Fruit fly (Drosophila melanogaster) whole organism, embryonic: ENCODE measurements around the gene CG5104.

ENCODE experiments used
- ATbp ChIP-seq: fragments of 200-800 bp; sonication (Bioruptor generic); optimal IDR thresholded peaks from 2 replicates; lab custom pipeline; 2017; ENCODE audit warnings: missing biosample characterization, mild to moderate bottlenecking, missing genetic modification characterization, missing genetic modification reagents
- B-H2 ChIP-seq: fragments of 200-800 bp; sonication (Bioruptor generic); optimal IDR thresholded peaks from 2 replicates; lab custom pipeline; 2018; ENCODE audit warnings: missing biosample characterization, mild to moderate bottlenecking, missing genetic modification characterization
- BEAF-32 ChIP-seq: fragments of 200-800 bp; sonication (Bioruptor generic); optimal IDR thresholded peaks from 3 replicates; lab custom pipeline; 2017; ENCODE audit warnings: missing biosample characterization, missing genetic modification characterization, mild to moderate bottlenecking, moderate library complexity, missing genetic modification reagents
- CG10267 ChIP-seq: fragments of 200-800 bp; sonication (Bioruptor generic); optimal IDR thresholded peaks from 2 replicates; lab custom pipeline; 2018; ENCODE audit warnings: missing biosample characterization, mild to moderate bottlenecking, missing genetic modification characterization, moderate library complexity
- CG10462 ChIP-seq: fragments of 200-800 bp; sonication (Bioruptor generic); optimal IDR thresholded peaks from 2 replicates; lab custom pipeline; 2016; ENCODE audit warnings: missing biosample characterization, missing genetic modification characterization
- CG10543 ChIP-seq: fragments of 200-800 bp; sonication (Bioruptor generic); optimal IDR thresholded peaks from 3 replicates; lab custom pipeline; 2017; ENCODE audit warnings: missing biosample characterization, mild to moderate bottlenecking, missing genetic modification characterization, moderate library complexity
- CG11504 ChIP-seq: fragments of 200-800 bp; sonication (Bioruptor generic); optimal IDR thresholded peaks from 3 replicates; lab custom pipeline; 2019; ENCODE audit warnings: missing biosample characterization, mild to moderate bottlenecking, missing genetic modification characterization, moderate library complexity
- CG15269 ChIP-seq: fragments of 200-800 bp; sonication (Bioruptor generic); optimal IDR thresholded peaks from 2 replicates; lab custom pipeline; 2018; ENCODE audit warnings: missing biosample characterization, mild to moderate bottlenecking, missing genetic modification characterization, moderate library complexity
- CG1647 ChIP-seq: fragments of 200-800 bp; sonication (Bioruptor generic); optimal IDR thresholded peaks from 3 replicates; lab custom pipeline; 2016; ENCODE audit warnings: missing biosample characterization, missing genetic modification characterization
- CG16863 ChIP-seq: fragments of 200-800 bp; sonication (Bioruptor generic); optimal IDR thresholded peaks from 3 replicates; lab custom pipeline; 2016; ENCODE audit warnings: missing biosample characterization, missing genetic modification characterization
- CG1792 ChIP-seq: fragments of 200-800 bp; sonication (Bioruptor generic); optimal IDR thresholded peaks from 2 replicates; lab custom pipeline; 2016; ENCODE audit warnings: missing biosample characterization, missing genetic modification characterization
- CG2120 ChIP-seq: fragments of 200-800 bp; sonication (Bioruptor generic); optimal IDR thresholded peaks from 3 replicates; lab custom pipeline; 2016; ENCODE audit warnings: missing biosample characterization, missing genetic modification characterization
- CG2202 ChIP-seq: fragments of 200-800 bp; sonication (Bioruptor generic); optimal IDR thresholded peaks from 2 replicates; lab custom pipeline; 2018; ENCODE audit warnings: missing biosample characterization, mild to moderate bottlenecking, missing genetic modification characterization
- CG31365 ChIP-seq: fragments of 200-800 bp; sonication (Bioruptor generic); optimal IDR thresholded peaks from 2 replicates; lab custom pipeline; 2018; ENCODE audit warnings: missing biosample characterization, mild to moderate bottlenecking, missing genetic modification characterization
- CG3163 ChIP-seq: fragments of 200-800 bp; sonication (Bioruptor generic); optimal IDR thresholded peaks from 3 replicates; lab custom pipeline; 2016; ENCODE audit warnings: missing biosample characterization, missing genetic modification characterization
- CG32772 ChIP-seq: fragments of 200-800 bp; sonication (Bioruptor generic); IDR thresholded peaks from 2 replicates; pipeline ENCODE4 v1.3.6; 2022; ENCODE audit warnings: missing biosample characterization, missing genetic modification characterization
- CG3847 ChIP-seq: fragments of 200-800 bp; sonication (Bioruptor generic); IDR thresholded peaks from 2 replicates; pipeline ENCODE4 v1.3.6; 2022; ENCODE audit warnings: missing biosample characterization, missing genetic modification characterization
- CG4360 ChIP-seq: fragments of 200-800 bp; sonication (Bioruptor generic); IDR thresholded peaks from 2 replicates; pipeline ENCODE4 v1.3.6; 2022; ENCODE audit warnings: missing biosample characterization, missing genetic modification characterization
- CG6765 ChIP-seq: fragments of 200-800 bp; sonication (Bioruptor generic); optimal IDR thresholded peaks from 3 replicates; lab custom pipeline; 2017; ENCODE audit warnings: missing biosample characterization, mild to moderate bottlenecking, missing genetic modification characterization
- CG7786 ChIP-seq: fragments of 200-800 bp; sonication (Bioruptor generic); optimal IDR thresholded peaks from 2 replicates; lab custom pipeline; 2016; ENCODE audit warnings: missing biosample characterization, missing genetic modification characterization
- CG8765 ChIP-seq: fragments of 200-800 bp; sonication (Bioruptor generic); IDR thresholded peaks from 2 replicates; pipeline ENCODE4 v1.3.6; 2022; ENCODE audit warnings: missing biosample characterization, missing genetic modification characterization
- D19B ChIP-seq: fragments of 200-800 bp; sonication (Bioruptor generic); optimal IDR thresholded peaks from 2 replicates; lab custom pipeline; 2017; ENCODE audit warnings: missing biosample characterization, mild to moderate bottlenecking, missing genetic modification characterization
- Doc3 ChIP-seq: fragments of 200-800 bp; sonication (Bioruptor generic); IDR thresholded peaks from 3 replicates; pipeline ENCODE4 v1.3.6; 2022; ENCODE audit warnings: missing biosample characterization, missing genetic modification characterization; ENCODE audit not compliant: partially characterized antibody
- Drgx ChIP-seq: fragments of 200-800 bp; sonication (Bioruptor generic); IDR thresholded peaks from 2 replicates; pipeline ENCODE4 v1.3.6; 2022; ENCODE audit warnings: missing biosample characterization, missing genetic modification characterization
- E2f2 ChIP-seq: fragments of 200-800 bp; sonication (Bioruptor generic); IDR thresholded peaks from 2 replicates; pipeline ENCODE4 v1.3.6; 2022; ENCODE audit warnings: missing biosample characterization, missing genetic modification characterization
- Hey ChIP-seq: fragments of 200-800 bp; sonication (Bioruptor generic); optimal IDR thresholded peaks from 3 replicates; lab custom pipeline; 2018; ENCODE audit warnings: missing biosample characterization, mild to moderate bottlenecking, missing genetic modification characterization
- Hmx ChIP-seq: fragments of 200-800 bp; sonication (Bioruptor generic); optimal IDR thresholded peaks from 2 replicates; lab custom pipeline; 2016; ENCODE audit warnings: missing biosample characterization, missing genetic modification characterization
- Mes4 ChIP-seq: fragments of 200-800 bp; sonication (Bioruptor generic); optimal IDR thresholded peaks from 2 replicates; lab custom pipeline; 2016; ENCODE audit warnings: missing biosample characterization, missing genetic modification characterization
- Opbp ChIP-seq: fragments of 200-800 bp; sonication (Bioruptor generic); IDR thresholded peaks from 3 replicates; pipeline ENCODE4 v1.3.6; 2022; ENCODE audit warnings: missing biosample characterization, missing genetic modification characterization; ENCODE audit not compliant: partially characterized antibody
- Sox100B ChIP-seq: fragments of 200-800 bp; sonication (Bioruptor generic); optimal IDR thresholded peaks from 3 replicates; lab custom pipeline; 2018; ENCODE audit warnings: missing biosample characterization, mild to moderate bottlenecking, missing genetic modification characterization
- Xbp1 ChIP-seq: fragments of 200-800 bp; sonication (Bioruptor generic); optimal IDR thresholded peaks from 3 replicates; lab custom pipeline; 2016; ENCODE audit warnings: missing biosample characterization, mild to moderate bottlenecking, missing genetic modification characterization
- az2 ChIP-seq: fragments of 200-800 bp; sonication (Bioruptor generic); optimal IDR thresholded peaks from 3 replicates; lab custom pipeline; 2016; ENCODE audit warnings: missing biosample characterization, missing genetic modification characterization
- croc ChIP-seq: fragments of 200-800 bp; sonication (Bioruptor generic); conservative IDR thresholded peaks from 3 replicates; pipeline ENCODE4 v1.3.6; 2022; ENCODE audit warnings: missing biosample characterization, missing genetic modification characterization
- da ChIP-seq: fragments of 200-800 bp; sonication (Bioruptor generic); optimal IDR thresholded peaks from 2 replicates; lab custom pipeline; 2016; ENCODE audit warnings: missing biosample characterization, missing genetic modification characterization
- disco-r ChIP-seq: fragments of 200-800 bp; sonication (Bioruptor generic); optimal IDR thresholded peaks from 2 replicates; lab custom pipeline; 2016; ENCODE audit warnings: missing biosample characterization, missing genetic modification characterization
- gem ChIP-seq: fragments of 200-800 bp; sonication (Bioruptor generic); optimal IDR thresholded peaks from 2 replicates; lab custom pipeline; 2019; ENCODE audit warnings: missing biosample characterization, mild to moderate bottlenecking, missing genetic modification characterization, moderate library complexity
- jigr1 ChIP-seq: fragments of 200-800 bp; sonication (Bioruptor generic); IDR thresholded peaks from 3 replicates; pipeline ENCODE4 v1.3.6; 2022; ENCODE audit warnings: missing biosample characterization, missing genetic modification characterization
- klu ChIP-seq: fragments of 200-800 bp; sonication (Bioruptor generic); IDR thresholded peaks from 2 replicates; pipeline ENCODE4 v1.3.6; 2022; ENCODE audit warnings: missing biosample characterization, missing genetic modification characterization
- pan ChIP-seq, 4 experiments: fragments of >200 bp in 3 of 4; fragments of 200-800 bp in 1 of 4; sonication (Bioruptor generic) in 1 of 4; optimal IDR thresholded peaks in 3 of 4; IDR thresholded peaks in 1 of 4; 2 replicates each; pipeline versions ENCODE4 v1.3.6 to Lab custom; 2017 to 2022; ENCODE audit warnings: missing biosample characterization in 2 of 4, missing genetic modification characterization in 2 of 4, mixed read lengths in 1 of 4
- peb ChIP-seq: fragments of 200-800 bp; sonication (Bioruptor generic); IDR thresholded peaks from 2 replicates; pipeline ENCODE4 v1.3.6; 2022; ENCODE audit warnings: missing biosample characterization, missing genetic modification characterization
- phol ChIP-seq: fragments of 200-800 bp; sonication (Bioruptor generic); optimal IDR thresholded peaks from 3 replicates; lab custom pipeline; 2018; ENCODE audit warnings: missing biosample characterization, mild to moderate bottlenecking, missing genetic modification characterization, moderate library complexity
- pros ChIP-seq: fragments of 200-800 bp; sonication (Bioruptor generic); optimal IDR thresholded peaks from 3 replicates; lab custom pipeline; 2019; ENCODE audit warnings: missing biosample characterization, mild to moderate bottlenecking, missing genetic modification characterization, moderate library complexity
- run ChIP-seq: fragments of 200-800 bp; sonication (Bioruptor generic); optimal IDR thresholded peaks from 3 replicates; lab custom pipeline; 2018; ENCODE audit warnings: missing biosample characterization, mild to moderate bottlenecking, missing genetic modification characterization
- sens ChIP-seq: fragments of 200-800 bp; sonication (Bioruptor generic); peaks from one replicate; lab custom pipeline; 2016; ENCODE audit warnings: missing biosample characterization, missing genetic modification characterization
- ssp ChIP-seq: fragments of 200-800 bp; sonication (Bioruptor generic); IDR thresholded peaks from 2 replicates; pipeline ENCODE4 v1.3.6; 2022; ENCODE audit warnings: missing biosample characterization, missing genetic modification characterization
- tna ChIP-seq: fragments of 200-800 bp; sonication (Bioruptor generic); IDR thresholded peaks from 2 replicates; pipeline ENCODE4 v1.3.6; 2022; ENCODE audit warnings: missing biosample characterization, missing genetic modification characterization; ENCODE audit not compliant: partially characterized antibody
- unc-4 ChIP-seq: fragments of 200-800 bp; sonication (Bioruptor generic); IDR thresholded peaks from 2 replicates; pipeline ENCODE4 v1.3.6; 2022; ENCODE audit warnings: missing biosample characterization, missing genetic modification characterization; ENCODE audit not compliant: partially characterized antibody
- unpg ChIP-seq: fragments of 200-800 bp; sonication (Bioruptor generic); optimal IDR thresholded peaks from 3 replicates; lab custom pipeline; 2018; ENCODE audit warnings: missing biosample characterization, mild to moderate bottlenecking, missing genetic modification characterization, moderate library complexity
- vfl ChIP-seq: fragments of 200-800 bp; sonication (Bioruptor generic); optimal IDR thresholded peaks from 2 replicates; lab custom pipeline; 2016; ENCODE audit warnings: missing biosample characterization, missing genetic modification characterization

Gene CG5104

DNA sequence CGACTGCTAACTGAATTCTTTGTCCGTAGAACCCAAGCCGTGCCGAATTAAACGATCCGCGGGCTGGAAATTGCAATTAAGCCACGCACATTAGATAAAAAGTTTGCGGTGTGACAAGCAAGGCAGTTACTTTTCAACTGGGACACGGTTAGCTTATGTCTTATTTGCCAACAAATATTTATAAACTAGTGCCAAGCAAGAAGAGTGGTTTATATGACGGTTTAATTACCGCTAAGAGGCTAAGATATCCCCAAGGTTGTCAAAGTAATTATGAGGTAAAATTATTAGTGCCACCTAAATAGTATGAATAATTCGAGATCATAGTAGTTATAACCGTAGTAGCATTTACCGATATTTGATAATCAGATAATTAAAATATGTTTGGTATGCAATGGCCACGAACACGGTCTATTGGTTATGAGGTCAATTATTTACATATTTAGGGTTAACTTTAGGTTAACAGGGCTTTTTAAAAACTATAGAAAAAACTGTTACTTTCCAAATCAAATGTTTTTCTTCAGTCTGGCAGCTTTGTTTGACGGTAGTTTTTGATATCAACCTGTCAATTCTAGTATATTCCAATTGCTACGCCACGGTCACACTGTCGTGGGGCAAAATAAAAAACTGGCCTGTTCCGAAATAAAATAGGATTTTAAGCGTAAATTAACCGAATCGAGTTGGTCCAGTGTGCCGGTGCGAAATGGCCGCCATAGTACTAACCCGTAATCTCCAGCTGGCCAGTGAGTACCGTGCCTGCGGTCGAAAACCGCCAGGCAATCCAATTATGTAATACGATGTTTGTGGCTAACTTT lies 25.8 kb upstream of the CG5104 start, which contains the start of gene ZnT77C (continued):
- TF ChIP-seq Doc3 (GFP tag; lab: Robert Waterston, UW): no peak
- TF ChIP-seq phol (tag; lab: Kevin White, UChicago): peak; percentile 27
- TF ChIP-seq ATbp (GFP tag; lab: Kevin White, UChicago): no peak
- no peak for TF ChIP-seq CG1647 (GFP tag; lab: Kevin White, UChicago)
- TF ChIP-seq BEAF-32: peak; percentile 41
- TF ChIP-seq CG3163 (GFP tag; lab: Kevin White, UChicago): no peak
- TF ChIP-seq CG11504: peak; percentile 57
- no peak for TF ChIP-seq Hey (tag; lab: Kevin White, UChicago)
- TF ChIP-seq sens (GFP tag; lab: Kevin White, UChicago): peak; percentile 70
- peak; percentile 25 for TF ChIP-seq B-H2 (GFP tag; lab: Kevin White, UChicago)
- no peak for TF ChIP-seq az2
- no peak for TF ChIP-seq unpg (GFP tag; lab: Kevin White, UChicago)
- no peak for TF ChIP-seq CG6765 (GFP tag; lab: Kevin White, UChicago)
- TF ChIP-seq Hmx (GFP tag; lab: Kevin White, UChicago): no peak
- no peak for TF ChIP-seq CG10543 (GFP tag; lab: Kevin White, UChicago)
- peak; percentile 39; the same call in 1 of the 2 replicates for TF ChIP-seq CG3847 (GFP tag; lab: Robert Waterston, UW)
- no peak for TF ChIP-seq Sox100B (GFP tag; lab: Kevin White, UChicago)
- TF ChIP-seq CG32772 (GFP tag; lab: Robert Waterston, UW): no peak
- TF ChIP-seq CG7786 (GFP tag; lab: Kevin White, UChicago): no peak
- TF ChIP-seq peb (GFP tag; lab: Robert Waterston, UW): no peak
- TF ChIP-seq CG16863 (GFP tag; lab: Kevin White, UChicago): no peak
- TF ChIP-seq CG1792 (GFP tag; lab: Kevin White, UChicago): no peak
- peak; percentile 50 for TF ChIP-seq E2f2 (GFP tag; lab: Robert Waterston, UW)
- no peak for TF ChIP-seq disco-r (GFP tag; lab: Kevin White, UChicago)
- peak; percentile 40 for TF ChIP-seq CG15269
- TF ChIP-seq unc-4: no peak
- TF ChIP-seq ssp: no peak
- no peak for TF ChIP-seq tna
- TF ChIP-seq CG10462 (GFP tag; lab: Kevin White, UChicago): no peak
- TF ChIP-seq CG31365 (tag; lab: Kevin White, UChicago): no peak
- TF ChIP-seq pan (optimal IDR thresholded peaks at IDR 0.05; lab: Kevin White, UChicago): no peak
- TF ChIP-seq pan (GFP tag; optimal IDR thresholded peaks at IDR 0.05 in 1 of 2, IDR thresholded peaks at IDR 0.05 in 1 of 2): no peak
- TF ChIP-seq CG4360 (GFP tag; lab: Robert Waterston, UW): no peak
- TF ChIP-seq da (GFP tag; lab: Kevin White, UChicago): no peak
- TF ChIP-seq vfl (GFP tag; lab: Kevin White, UChicago): no peak
- no peak for TF ChIP-seq run (tag; lab: Kevin White, UChicago)
- no peak for TF ChIP-seq croc
- TF ChIP-seq Drgx (GFP tag; lab: Robert Waterston, UW): no peak
- no peak for TF ChIP-seq CG8765
- no peak for TF ChIP-seq klu (GFP tag; lab: Robert Waterston, UW)
- no peak for TF ChIP-seq D19B (GFP tag; lab: Kevin White, UChicago)
- TF ChIP-seq CG2120 (GFP tag; lab: Kevin White, UChicago): peak; percentile 32
- TF ChIP-seq jigr1: no peak
- no peak for TF ChIP-seq Mes4 (GFP tag; lab: Kevin White, UChicago)
- peak; percentile 33 for TF ChIP-seq CG10267
- TF ChIP-seq pros (GFP tag; lab: Kevin White, UChicago): no peak
- TF ChIP-seq Opbp: no peak
- TF ChIP-seq CG2202 (tag; lab: Kevin White, UChicago): no peak
- no peak for TF ChIP-seq Xbp1 (GFP tag; lab: Kevin White, UChicago)
- TF ChIP-seq gem: no peak
